Worm (Caenorhabditis elegans) whole organism, L4/young adult: ENCODE data around the gene lipl-7.

Experiments used
- W03F9.2 ChIP-seq: fragments of 150-350 bp; optimal IDR thresholded peaks from 2 replicates; lab custom pipeline; 2014; ENCODE audit warnings: missing biosample characterization, missing genetic modification characterization
- dao-5 ChIP-seq: sonication (generic microtip); optimal IDR thresholded peaks from 2 replicates; lab custom pipeline; 2016; ENCODE audit warnings: missing genotype, missing genetic modification characterization, moderate library complexity, missing compliant biosample characterization
- him-1 ChIP-seq: sonication (generic microtip); optimal IDR thresholded peaks from 2 replicates; lab custom pipeline; 2016; ENCODE audit warnings: missing genotype, missing genetic modification reagents, missing genetic modification characterization, missing compliant biosample characterization

- TF ChIP-seq W03F9.2 (tag; lab: Kevin White, UChicago) (no peak), dao-5 (tag; lab: Kevin White, UChicago) (no peak), him-1 (tag; lab: Kevin White, UChicago) (no peak)
Measured at ce11 chrIV:10252886-10253639, 11.4 kb upstream of the lipl-7 start.
